Worm (Caenorhabditis elegans): Measurements from ENCODE around the gene Y38H6C.18.

DNA sequence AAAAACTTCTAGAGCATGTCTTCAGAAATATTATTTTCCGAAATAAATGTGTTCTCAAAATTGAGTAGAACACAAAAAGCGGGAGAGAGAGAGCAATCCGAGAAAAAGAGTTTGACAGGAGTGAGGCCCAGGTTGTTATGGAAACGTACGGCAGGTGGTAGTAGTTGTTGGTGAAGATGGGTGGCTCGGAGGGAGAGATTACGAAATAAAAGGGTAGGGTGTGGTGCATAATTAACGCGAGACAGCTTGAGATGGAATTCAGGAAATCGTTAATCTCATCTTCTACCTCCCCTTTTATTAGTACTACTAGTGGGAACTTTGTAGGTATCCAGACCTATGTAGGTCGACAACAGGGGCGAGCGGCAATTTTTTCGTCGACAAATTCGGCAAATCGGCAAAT, 12.9 kb downstream of the Y38H6C.18 start, which contains the start of gene famh-161:
- no peak for TF ChIP-seq ama-1 (optimal IDR thresholded peaks at IDR 0.05)
- TF ChIP-seq egl-27 (tag; optimal IDR thresholded peaks at IDR 0.05): no peak
- no peak for TF ChIP-seq ceh-90 (tag; optimal IDR thresholded peaks at IDR 0.05)
- TF ChIP-seq fos-1 (tag; optimal IDR thresholded peaks at IDR 0.05): no peak
- no peak for TF ChIP-seq lin-35 (GFP tag; optimal IDR thresholded peaks at IDR 0.05)
- TF ChIP-seq swsn-7 (tag; optimal IDR thresholded peaks at IDR 0.05): no peak
- TF ChIP-seq skn-1 (tag; optimal IDR thresholded peaks at IDR 0.05): no peak
- TF ChIP-seq nhr-76 (tag; optimal IDR thresholded peaks at IDR 0.05): no peak
- no peak for TF ChIP-seq aly-2 (tag; optimal IDR thresholded peaks at IDR 0.05)
- TF ChIP-seq Y116A8C.19 (tag; optimal IDR thresholded peaks at IDR 0.05; ENCODE audit: borderline replicate concordance): no peak
- TF ChIP-seq ceh-63 (GFP tag; optimal IDR thresholded peaks at IDR 0.05): no peak
- no peak for TF ChIP-seq ces-1 (GFP tag; optimal IDR thresholded peaks at IDR 0.05)
- no peak for TF ChIP-seq unc-62 (GFP tag; optimal IDR thresholded peaks at IDR 0.05)

All from whole organism, L1 larva.